Worm (Caenorhabditis elegans): Measurements from ENCODE around the gene daf-14.

- no peak for TF ChIP-seq zag-1 (tag; optimal IDR thresholded peaks at IDR 0.05)
- no peak for TF ChIP-seq F13H6.1 (tag; optimal IDR thresholded peaks at IDR 0.05)
- TF ChIP-seq fos-1 (tag; optimal IDR thresholded peaks at IDR 0.05) = no peak
- TF ChIP-seq unc-62 (GFP tag; optimal IDR thresholded peaks at IDR 0.05) = no peak
- TF ChIP-seq lin-13 (GFP tag; optimal IDR thresholded peaks at IDR 0.05) = no peak
Observed at ce11 chrIV:10245666-10246210, 4.7 kb upstream of the daf-14 start, which contains the start of gene F01G10.10.

Data from whole organism, L2 larva.